Worm (Caenorhabditis elegans) whole organism, mixed stage, embryonic: ENCODE results near the gene F21C10.11.

ENCODE experiments used
- M03D4.4 ChIP-seq: sonication (generic microtip); optimal IDR thresholded peaks from 2 replicates; lab custom pipeline; 2017; ENCODE audit warnings: mild to moderate bottlenecking, missing genetic modification characterization, missing compliant biosample characterization
- bed-3 ChIP-seq: fragments of 200-800 bp; sonication (Bioruptor generic); optimal IDR thresholded peaks from 3 replicates; lab custom pipeline; 2018; ENCODE audit warnings: mild to moderate bottlenecking, missing genetic modification characterization, moderate library complexity, missing compliant biosample characterization
- blmp-1 ChIP-seq: fragments of 150-350 bp; optimal IDR thresholded peaks from 2 replicates; lab custom pipeline; 2014; ENCODE audit warnings: missing biosample characterization, missing genetic modification characterization
- ceh-39 ChIP-seq: fragments of 150-350 bp; optimal IDR thresholded peaks from 2 replicates; lab custom pipeline; 2014; ENCODE audit warnings: missing biosample characterization, missing genetic modification characterization
- ceh-43 ChIP-seq: fragments of 200-800 bp; sonication (Bioruptor generic); optimal IDR thresholded peaks from 2 replicates; lab custom pipeline; 2018; ENCODE audit warnings: mild to moderate bottlenecking, missing genetic modification characterization, moderate library complexity, missing compliant biosample characterization
- ces-1 ChIP-seq: fragments of 150-350 bp; optimal IDR thresholded peaks from 2 replicates; lab custom pipeline; 2014; ENCODE audit warnings: missing biosample characterization, missing genetic modification reagents, missing genetic modification characterization
- cnd-1 ChIP-seq: fragments of 200-800 bp; sonication (Bioruptor generic); optimal IDR thresholded peaks from 2 replicates; lab custom pipeline; 2018; ENCODE audit warnings: mild to moderate bottlenecking, missing genetic modification characterization, missing compliant biosample characterization
- drap-1 ChIP-seq: fragments of 200-800 bp; sonication (Bioruptor generic); optimal IDR thresholded peaks from 3 replicates; lab custom pipeline; 2018; ENCODE audit warnings: mild to moderate bottlenecking, missing genetic modification characterization, missing compliant biosample characterization
- elt-1 ChIP-seq: sonication (generic microtip); optimal IDR thresholded peaks from 2 replicates; lab custom pipeline; 2017; ENCODE audit warnings: missing genetic modification characterization, mild to moderate bottlenecking, missing compliant biosample characterization, antibody characterized with exemption, moderate library complexity, borderline replicate concordance; ENCODE audit not compliant: insufficient read depth
- elt-3 ChIP-seq: fragments of 150-350 bp; optimal IDR thresholded peaks from 2 replicates; lab custom pipeline; 2014; ENCODE audit warnings: missing biosample characterization, missing genetic modification characterization
- flh-1 ChIP-seq: fragments of 200-800 bp; sonication (Bioruptor generic); optimal IDR thresholded peaks from 2 replicates; lab custom pipeline; 2018; ENCODE audit warnings: mild to moderate bottlenecking, missing genetic modification characterization, moderate library complexity, missing compliant biosample characterization
- ham-2 ChIP-seq: fragments of 200-800 bp; sonication (Bioruptor generic); optimal IDR thresholded peaks from 2 replicates; lab custom pipeline; 2018; ENCODE audit warnings: mild to moderate bottlenecking, missing genetic modification characterization, missing compliant biosample characterization
- hlh-1 ChIP-seq: fragments of 150-350 bp; optimal IDR thresholded peaks from 2 replicates; lab custom pipeline; 2014; ENCODE audit warnings: missing biosample characterization, missing genetic modification reagents, missing genetic modification characterization
- lin-13 ChIP-seq: fragments of 150-350 bp; optimal IDR thresholded peaks from 2 replicates; lab custom pipeline; 2014; ENCODE audit warnings: missing biosample characterization, missing genetic modification characterization
- lin-32 ChIP-seq: fragments of 200-800 bp; sonication (Bioruptor generic); optimal IDR thresholded peaks from 2 replicates; lab custom pipeline; 2018; ENCODE audit warnings: mild to moderate bottlenecking, missing genetic modification characterization, missing compliant biosample characterization
- lsy-2 ChIP-seq: fragments of 150-350 bp; optimal IDR thresholded peaks from 2 replicates; lab custom pipeline; 2014; ENCODE audit warnings: missing biosample characterization, missing genetic modification characterization
- mab-5 ChIP-seq: fragments of 150-350 bp; optimal IDR thresholded peaks from 2 replicates; lab custom pipeline; 2014; ENCODE audit warnings: missing biosample characterization, missing genetic modification characterization
- mls-2 ChIP-seq: sonication (generic microtip); optimal IDR thresholded peaks from 2 replicates; lab custom pipeline; 2016; ENCODE audit warnings: mild to moderate bottlenecking, missing genetic modification characterization, moderate library complexity, missing compliant biosample characterization
- nhr-237 ChIP-seq: fragments of 150-350 bp; optimal IDR thresholded peaks from 2 replicates; lab custom pipeline; 2014; ENCODE audit warnings: missing biosample characterization, missing genetic modification characterization
- nhr-28 ChIP-seq: fragments of 150-350 bp; optimal IDR thresholded peaks from 2 replicates; lab custom pipeline; 2014; ENCODE audit warnings: missing biosample characterization, missing genetic modification characterization
- nhr-76 ChIP-seq: sonication (generic microtip); optimal IDR thresholded peaks from 2 replicates; lab custom pipeline; 2017; ENCODE audit warnings: missing biosample characterization, missing genetic modification characterization
- pha-4 ChIP-seq: fragments of 150-350 bp; optimal IDR thresholded peaks from 2 replicates; lab custom pipeline; 2018; ENCODE audit warnings: missing biosample characterization, missing genetic modification reagents, missing genetic modification characterization
- snpc-4 ChIP-seq: fragments of 150-350 bp; optimal IDR thresholded peaks from 2 replicates; lab custom pipeline; 2014; ENCODE audit warnings: missing biosample characterization, missing genetic modification characterization
- sptf-1 ChIP-seq: sonication (generic microtip); optimal IDR thresholded peaks from 2 replicates; lab custom pipeline; 2017; ENCODE audit warnings: mild to moderate bottlenecking, missing genetic modification characterization, moderate library complexity, missing compliant biosample characterization
- unc-120 ChIP-seq: sonication (generic microtip); optimal IDR thresholded peaks from 2 replicates; lab custom pipeline; 2017; ENCODE audit warnings: missing genetic modification characterization, missing compliant biosample characterization; ENCODE audit not compliant: poor library complexity, severe bottlenecking
- unc-39 ChIP-seq: fragments of 150-350 bp; optimal IDR thresholded peaks from 2 replicates; lab custom pipeline; 2014; ENCODE audit warnings: missing biosample characterization, missing genetic modification characterization
- unc-62 ChIP-seq: fragments of 150-350 bp; optimal IDR thresholded peaks from 2 replicates; lab custom pipeline; 2014; ENCODE audit warnings: missing biosample characterization, missing genetic modification reagents, missing genetic modification characterization
- ztf-11 ChIP-seq: fragments of 150-350 bp; optimal IDR thresholded peaks from 2 replicates; lab custom pipeline; 2014; ENCODE audit warnings: missing biosample characterization, missing genetic modification characterization

F21C10.11 gene

DNA sequence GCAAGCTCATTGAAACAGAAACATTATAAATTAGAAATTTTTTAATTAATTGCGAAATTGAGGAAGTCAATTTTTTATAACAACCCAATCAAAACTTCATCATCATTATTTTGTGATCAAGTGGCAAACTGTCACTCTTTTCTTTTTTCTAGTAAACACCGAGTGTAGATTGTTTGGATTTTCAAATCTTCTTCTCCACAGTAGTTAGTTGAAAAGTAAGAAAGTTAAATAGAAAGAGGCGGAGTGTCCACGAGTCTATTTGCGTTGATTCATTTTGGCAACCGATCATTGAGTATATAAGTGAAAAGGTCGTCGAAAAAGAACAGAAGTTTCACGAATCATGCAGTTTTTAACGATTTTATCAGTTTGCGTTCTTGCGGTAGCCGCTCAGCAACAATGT, 14.0 kb upstream of the F21C10.11 start, which contains the start of gene pqn-31:
pqn-31 (plus strand) TSS at position 301 of the 400 bp plus-strand sequence.
- TF ChIP-seq M03D4.4, result no peak
- no peak for TF ChIP-seq unc-120
- no peak for TF ChIP-seq lin-32 (GFP tag; lab: Kevin White, UChicago)
- no peak for TF ChIP-seq unc-62 (GFP tag; lab: Kevin White, UChicago)
- no peak for TF ChIP-seq cnd-1 (tag; lab: Kevin White, UChicago)
- no peak for TF ChIP-seq lin-13
- no peak for TF ChIP-seq pha-4 (tag; lab: Kevin White, UChicago)
- TF ChIP-seq lsy-2 (tag; lab: Kevin White, UChicago), result no peak
- no peak for TF ChIP-seq snpc-4 (tag; lab: Kevin White, UChicago)
- no peak for TF ChIP-seq bed-3 (GFP tag; lab: Kevin White, UChicago)
- no peak for TF ChIP-seq mab-5 (tag; lab: Kevin White, UChicago)

DNA sequence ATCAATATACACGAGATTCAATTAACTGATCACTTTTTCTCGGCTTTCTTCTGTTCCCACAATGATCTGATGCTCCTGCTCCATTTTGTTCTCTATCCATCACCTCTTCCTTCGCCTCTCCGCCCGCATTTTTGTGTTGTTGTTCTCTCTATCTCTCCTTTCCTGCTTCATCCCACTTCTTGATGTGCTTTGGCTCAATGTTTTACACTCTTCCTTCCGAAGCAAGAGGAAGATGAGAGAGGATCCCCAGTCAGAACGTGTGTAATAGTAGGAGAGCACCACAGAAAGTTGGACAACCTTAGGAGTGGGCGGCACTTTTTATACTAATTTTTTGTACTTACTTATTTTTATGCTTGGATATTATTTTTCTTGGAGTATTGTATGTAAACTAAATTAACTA, 11.3 kb upstream of the F21C10.11 start:
- TF ChIP-seq bed-3 (GFP tag; lab: Kevin White, UChicago), result no peak
- no peak for TF ChIP-seq M03D4.4
- no peak for TF ChIP-seq cnd-1 (tag; lab: Kevin White, UChicago)
- no peak for TF ChIP-seq ces-1 (GFP tag; lab: Kevin White, UChicago)
- peak; percentile 97 for TF ChIP-seq unc-120
- TF ChIP-seq unc-39 (tag; lab: Kevin White, UChicago), result no peak
- peak; percentile 43 for TF ChIP-seq hlh-1 (tag; lab: Kevin White, UChicago)
- TF ChIP-seq ham-2, result no peak

DNA sequence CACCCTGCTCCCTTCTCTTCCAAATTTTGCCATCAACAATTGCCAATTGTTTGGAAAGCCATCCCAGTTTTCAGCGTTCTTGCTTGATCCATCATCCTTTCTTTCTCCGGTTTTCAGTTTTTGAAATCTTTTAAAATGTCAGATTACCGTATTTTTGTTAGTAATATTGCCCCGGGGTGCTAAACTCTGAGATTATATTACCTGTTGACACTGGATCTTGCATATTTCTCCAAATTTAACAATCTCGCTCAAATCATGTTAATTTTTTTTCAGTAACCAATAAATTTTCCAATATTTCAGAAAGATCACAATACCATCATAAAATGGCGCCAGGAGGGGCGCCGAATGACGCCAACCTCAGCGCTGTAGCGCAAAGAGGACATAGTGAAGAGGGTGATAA, 10.8 kb upstream of the F21C10.11 start, which contains the start of gene F21C10.7:
F21C10.7 (plus strand) TSS at position 301 of the 400 bp plus-strand sequence.
- no peak for TF ChIP-seq elt-1 (tag; lab: Kevin White, UChicago)
- no peak for TF ChIP-seq bed-3 (GFP tag; lab: Kevin White, UChicago)
- no peak for TF ChIP-seq ham-2

DNA sequence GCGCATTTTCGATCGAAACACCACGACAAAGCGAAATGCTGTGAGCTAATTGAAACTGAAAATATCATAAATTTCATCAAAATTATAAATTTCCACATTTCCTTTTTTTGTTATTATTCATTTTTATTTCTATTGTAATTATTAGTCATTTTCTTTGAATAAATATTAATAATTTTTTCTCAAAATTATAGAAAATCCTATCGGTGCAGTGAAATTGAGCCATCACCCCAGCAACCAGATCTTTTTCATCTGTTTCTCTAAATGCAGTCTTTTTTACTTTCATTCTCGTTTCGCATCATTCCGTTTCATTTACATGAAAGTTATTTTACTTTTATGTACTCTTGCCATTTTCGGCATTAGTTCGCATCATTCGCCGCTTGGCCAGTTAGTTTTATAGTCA, 1.3 kb upstream of the F21C10.11 start, which contains the start of gene F21C10.13:
F21C10.13 (plus strand) TSS at position 301 of the 400 bp plus-strand sequence.
- TF ChIP-seq flh-1 (GFP tag; lab: Kevin White, UChicago) (no peak), mab-5 (tag; lab: Kevin White, UChicago) (no peak)
- TF ChIP-seq, all 35 proteins: peak for 0

DNA sequence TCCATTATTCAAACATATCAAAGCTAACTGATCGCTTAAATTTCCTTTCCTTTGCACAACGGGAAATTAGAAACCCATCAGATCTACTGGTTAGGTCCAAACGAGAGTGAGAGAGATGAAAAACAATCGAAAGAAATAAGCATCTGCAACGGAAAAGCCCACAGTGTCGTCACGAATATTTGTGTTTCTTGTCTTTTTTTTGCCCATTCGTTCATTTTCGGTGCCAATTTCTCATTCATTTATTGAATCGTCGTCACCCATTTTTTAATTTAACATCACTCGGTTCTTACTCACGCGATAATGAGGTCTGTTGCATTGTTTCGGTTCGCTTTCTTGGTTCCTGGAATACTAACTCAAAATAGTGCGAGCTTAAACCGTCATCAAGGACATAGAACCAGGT, 894 bp downstream of the F21C10.11 start, which contains the start of gene F21C10.6:
F21C10.6 (plus strand) TSS at position 301 of the 400 bp plus-strand sequence.
- TF ChIP-seq pha-4 (tag; lab: Kevin White, UChicago) (no peak), mls-2 (no peak), nhr-28 (tag; lab: Kevin White, UChicago) (no peak), blmp-1 (tag; lab: Kevin White, UChicago) (no peak), unc-62 (GFP tag; lab: Kevin White, UChicago) (no peak)

DNA sequence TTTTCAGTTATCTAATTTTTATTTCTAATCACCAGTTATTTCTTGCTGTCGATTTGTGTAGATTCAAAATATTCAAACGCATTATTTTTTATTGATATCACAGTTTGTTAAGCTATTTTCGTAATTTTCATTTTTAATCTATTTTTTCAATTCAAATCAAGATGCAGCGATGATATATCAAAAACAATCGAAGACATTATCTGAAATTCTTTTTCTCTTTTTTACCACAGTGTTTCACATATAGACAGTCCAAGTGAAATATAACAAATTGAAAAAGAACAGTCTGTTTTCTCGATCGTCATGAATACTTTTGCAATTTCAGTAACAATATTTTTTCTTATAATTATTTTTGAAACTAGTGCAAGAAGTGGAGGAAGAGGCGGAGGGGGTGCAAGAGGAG, 2.1 kb downstream of the F21C10.11 start, which contains the start of gene F21C10.5:
F21C10.5 (plus strand) TSS at position 301 of the 400 bp plus-strand sequence.
- TF ChIP-seq nhr-76 (tag; lab: Kevin White, UChicago) (no peak), mls-2 (no peak), pha-4 (tag; lab: Kevin White, UChicago) (no peak), elt-3 (tag; lab: Kevin White, UChicago) (no peak), snpc-4 (tag; lab: Kevin White, UChicago) (no peak), elt-1 (tag; lab: Kevin White, UChicago) (no peak), nhr-237 (tag; lab: Kevin White, UChicago) (no peak), ztf-11 (tag; lab: Kevin White, UChicago) (no peak), blmp-1 (tag; lab: Kevin White, UChicago) (no peak), ceh-39 (tag; lab: Kevin White, UChicago) (no peak), ceh-43 (GFP tag; lab: Kevin White, UChicago) (no peak), unc-39 (tag; lab: Kevin White, UChicago) (no peak), unc-120 (no peak), ces-1 (GFP tag; lab: Kevin White, UChicago) (no peak), nhr-28 (tag; lab: Kevin White, UChicago) (no peak), sptf-1 (tag; lab: Kevin White, UChicago) (no peak), drap-1 (GFP tag; lab: Kevin White, UChicago) (no peak), unc-62 (GFP tag; lab: Kevin White, UChicago) (no peak), bed-3 (GFP tag; lab: Kevin White, UChicago) (no peak)
- TF ChIP-seq, all 35 proteins: peak for 0
